Fruit fly (Drosophila melanogaster) whole organism, wandering third instar larva: ENCODE data around the gene MtnD.

Source experiments
- Abd-B ChIP-seq: fragments of >200 bp; optimal IDR thresholded peaks from 2 replicates; lab custom pipeline; 2017; ENCODE audit warnings: missing biosample characterization, missing genetic modification characterization
- CrebA ChIP-seq: fragments of 200-800 bp; sonication (Bioruptor generic); optimal IDR thresholded peaks from 2 replicates; lab custom pipeline; 2016; ENCODE audit warnings: missing biosample characterization, mild to moderate bottlenecking, missing genetic modification characterization, borderline replicate concordance
- Dfd ChIP-seq: fragments of >200 bp; optimal IDR thresholded peaks from 2 replicates; lab custom pipeline; 2017; ENCODE audit warnings: missing biosample characterization, missing genetic modification characterization
- Mio ChIP-seq: sonication (Bioruptor generic); optimal IDR thresholded peaks from 2 replicates; lab custom pipeline; 2016; ENCODE audit warnings: missing biosample characterization, missing genetic modification characterization
- Myc ChIP-seq: fragments of >200 bp; optimal IDR thresholded peaks from 2 replicates; lab custom pipeline; 2017
- brk ChIP-seq: fragments of 200-800 bp; sonication (Bioruptor generic); optimal IDR thresholded peaks from 2 replicates; lab custom pipeline; 2016; ENCODE audit warnings: missing biosample characterization, mild to moderate bottlenecking, missing genetic modification characterization
- dsf ChIP-seq: sonication (Bioruptor generic); optimal IDR thresholded peaks from 2 replicates; lab custom pipeline; 2016; ENCODE audit warnings: missing biosample characterization, missing genetic modification characterization, borderline replicate concordance
- psq ChIP-seq: fragments of 200-800 bp; sonication (Bioruptor generic); optimal IDR thresholded peaks from 3 replicates; lab custom pipeline; 2017; ENCODE audit warnings: missing biosample characterization, mild to moderate bottlenecking, missing genetic modification characterization, moderate library complexity
- woc ChIP-seq: sonication (Bioruptor generic); optimal IDR thresholded peaks from 2 replicates; lab custom pipeline; 2016; ENCODE audit warnings: missing biosample characterization, mild to moderate bottlenecking, missing genetic modification characterization

- no peak for TF ChIP-seq Myc
- TF ChIP-seq Dfd (GFP tag; lab: Kevin White, UChicago), result no peak
- TF ChIP-seq woc (GFP tag; lab: Kevin White, UChicago), result no peak
- TF ChIP-seq psq (GFP tag; lab: Kevin White, UChicago), result no peak
- peak; percentile 47 for TF ChIP-seq CrebA (GFP tag; lab: Kevin White, UChicago)
- TF ChIP-seq dsf (GFP tag; lab: Kevin White, UChicago), result no peak
- no peak for TF ChIP-seq Mio (GFP tag; lab: Kevin White, UChicago)
- no peak for TF ChIP-seq Abd-B (GFP tag; lab: Kevin White, UChicago)
- no peak for TF ChIP-seq brk (GFP tag; lab: Kevin White, UChicago)
Measured at dm6 chr3R:20548255-20548654, 13.5 kb downstream of the MtnD start.
